Worm (Caenorhabditis elegans) whole organism, L2 larva: ENCODE measurements around the gene Y116A8C.37.

Experiments used
- C34F6.9 ChIP-seq: fragments of 150-350 bp; optimal IDR thresholded peaks from 2 replicates; lab custom pipeline; 2014; ENCODE audit warnings: missing biosample characterization, missing genetic modification characterization
- R02D3.7 ChIP-seq: fragments of 150-350 bp; optimal IDR thresholded peaks from 2 replicates; lab custom pipeline; 2014; ENCODE audit warnings: missing biosample characterization, missing genetic modification characterization
- Y55F3AM.14 ChIP-seq: fragments of 200-800 bp; sonication (Bioruptor generic); optimal IDR thresholded peaks from 2 replicates; lab custom pipeline; 2018; ENCODE audit warnings: mild to moderate bottlenecking, missing genetic modification characterization, missing compliant biosample characterization
- alr-1 ChIP-seq: fragments of 150-350 bp; optimal IDR thresholded peaks from 2 replicates; lab custom pipeline; 2014; ENCODE audit warnings: missing biosample characterization, missing genetic modification characterization
- aly-2 ChIP-seq: fragments of 150-350 bp; optimal IDR thresholded peaks from 2 replicates; lab custom pipeline; 2014; ENCODE audit warnings: missing biosample characterization, missing genetic modification characterization
- ama-1 ChIP-seq: fragments of 150-350 bp; optimal IDR thresholded peaks from 2 replicates; lab custom pipeline; 2018; ENCODE audit warnings: inconsistent platforms
- blmp-1 ChIP-seq: sonication (generic microtip); optimal IDR thresholded peaks from 2 replicates; lab custom pipeline; 2017; ENCODE audit warnings: missing genetic modification characterization, mild to moderate bottlenecking, missing compliant biosample characterization, antibody characterized with exemption, moderate library complexity; ENCODE audit not compliant: insufficient read depth
- ceh-82 ChIP-seq: fragments of 150-350 bp; optimal IDR thresholded peaks from 2 replicates; lab custom pipeline; 2014; ENCODE audit warnings: missing biosample characterization, missing genetic modification characterization
- elt-1 ChIP-seq: fragments of 150-350 bp; optimal IDR thresholded peaks from 2 replicates; lab custom pipeline; 2014; ENCODE audit warnings: missing biosample characterization, missing genetic modification characterization
- elt-3 ChIP-seq: sonication (generic microtip); optimal IDR thresholded peaks from 2 replicates; lab custom pipeline; 2017; ENCODE audit warnings: missing biosample characterization, missing genetic modification characterization
- gmeb-1 ChIP-seq: fragments of 150-350 bp; optimal IDR thresholded peaks from 2 replicates; lab custom pipeline; 2014; ENCODE audit warnings: missing biosample characterization, missing genetic modification characterization
- lin-11 ChIP-seq: fragments of 150-350 bp; sonication (generic microtip); optimal IDR thresholded peaks from 2 replicates; lab custom pipeline; 2014; ENCODE audit warnings: missing biosample characterization, missing genetic modification characterization, inconsistent platforms, mixed read lengths
- lin-13 ChIP-seq: fragments of 150-350 bp; optimal IDR thresholded peaks from 2 replicates; lab custom pipeline; 2014; ENCODE audit warnings: missing biosample characterization, missing genetic modification reagents, missing genetic modification characterization
- lsy-2 ChIP-seq, 2 experiments: fragments of 150-350 bp in 1 of 2; sonication (generic microtip) in 1 of 2; optimal IDR thresholded peaks; 2 replicates each; lab custom pipeline; 2014 to 2017; ENCODE audit warnings: missing biosample characterization in 2 of 2, missing genetic modification characterization in 2 of 2
- mab-5 ChIP-seq: fragments of 150-350 bp; optimal IDR thresholded peaks from 2 replicates; lab custom pipeline; 2014; ENCODE audit warnings: missing biosample characterization, missing genetic modification characterization
- mbf-1 ChIP-seq: sonication (generic microtip); optimal IDR thresholded peaks from 2 replicates; lab custom pipeline; 2017; ENCODE audit warnings: missing biosample characterization, missing genetic modification characterization
- mdl-1 ChIP-seq, 2 experiments: fragments of 150-350 bp in 1 of 2; sonication (generic microtip) in 1 of 2; optimal IDR thresholded peaks; 2 replicates each; lab custom pipeline; 2017; ENCODE audit warnings: missing biosample characterization in 2 of 2, missing genetic modification characterization in 2 of 2
- nhr-11 ChIP-seq: fragments of 150-350 bp; optimal IDR thresholded peaks from 2 replicates; lab custom pipeline; 2014; ENCODE audit warnings: missing biosample characterization, missing genetic modification characterization
- nhr-129 ChIP-seq: fragments of 150-350 bp; optimal IDR thresholded peaks from 2 replicates; lab custom pipeline; 2014; ENCODE audit warnings: missing biosample characterization, missing genetic modification characterization
- nhr-21 ChIP-seq: fragments of 150-350 bp; optimal IDR thresholded peaks from 2 replicates; lab custom pipeline; 2014; ENCODE audit warnings: missing biosample characterization, missing genetic modification characterization
- nhr-25 ChIP-seq: fragments of 150-350 bp; sonication (generic microtip); optimal IDR thresholded peaks from 3 replicates; lab custom pipeline; 2014; ENCODE audit warnings: missing biosample characterization, missing genetic modification characterization
- nhr-6 ChIP-seq: fragments of 150-350 bp; optimal IDR thresholded peaks from 2 replicates; lab custom pipeline; 2014; ENCODE audit warnings: missing biosample characterization, missing genetic modification characterization
- nhr-77 ChIP-seq: fragments of 150-350 bp; optimal IDR thresholded peaks from 2 replicates; lab custom pipeline; 2014; ENCODE audit warnings: missing biosample characterization, missing genetic modification characterization
- peb-1 ChIP-seq: fragments of 150-350 bp; optimal IDR thresholded peaks from 2 replicates; lab custom pipeline; 2014; ENCODE audit warnings: missing biosample characterization, missing genetic modification characterization
- sem-4 ChIP-seq: fragments of 150-350 bp; optimal IDR thresholded peaks from 2 replicates; lab custom pipeline; 2014; ENCODE audit warnings: missing biosample characterization, missing genetic modification reagents, missing genetic modification characterization
- skn-1 ChIP-seq: sonication (generic microtip); optimal IDR thresholded peaks from 2 replicates; lab custom pipeline; 2017; ENCODE audit warnings: missing biosample characterization, missing genetic modification characterization
- sma-3 ChIP-seq: sonication (generic microtip); optimal IDR thresholded peaks from 2 replicates; lab custom pipeline; 2016; ENCODE audit warnings: missing genetic modification reagents, missing genetic modification characterization, missing compliant biosample characterization
- snpc-4 ChIP-seq: fragments of 150-350 bp; optimal IDR thresholded peaks from 2 replicates; lab custom pipeline; 2014; ENCODE audit warnings: missing biosample characterization, missing genetic modification characterization
- unc-39 ChIP-seq: fragments of 150-350 bp; optimal IDR thresholded peaks from 2 replicates; lab custom pipeline; 2014; ENCODE audit warnings: missing biosample characterization, missing genetic modification characterization
- unc-62 ChIP-seq: fragments of 150-350 bp; optimal IDR thresholded peaks from 2 replicates; lab custom pipeline; 2014; ENCODE audit warnings: missing biosample characterization, missing genetic modification reagents, missing genetic modification characterization
- zag-1 ChIP-seq: fragments of 150-350 bp; optimal IDR thresholded peaks from 2 replicates; lab custom pipeline; 2014; ENCODE audit warnings: missing biosample characterization, missing genetic modification characterization
- ztf-1 ChIP-seq: fragments of 200-800 bp; sonication (Bioruptor generic); conservative IDR thresholded peaks from 2 replicates; pipeline ENCODE4 v1.3.6; 2022; ENCODE audit warnings: missing genetic modification characterization, missing compliant biosample characterization
- ztf-4 ChIP-seq: fragments of 150-350 bp; optimal IDR thresholded peaks from 2 replicates; lab custom pipeline; 2014; ENCODE audit warnings: missing biosample characterization, missing genetic modification characterization

The Y116A8C.37 gene

ce11 chrIV:17104157-17104872, 26.6 kb downstream of the Y116A8C.37 start:
- TF ChIP-seq ztf-1 (GFP tag; lab: Robert Waterston, UW), result no peak
- TF ChIP-seq gmeb-1, result no peak
- no peak for TF ChIP-seq snpc-4
- TF ChIP-seq ztf-4 (tag; lab: Kevin White, UChicago), result no peak
- TF ChIP-seq nhr-6 (tag; lab: Kevin White, UChicago), result no peak
- no peak for TF ChIP-seq elt-1
- TF ChIP-seq unc-39 (tag; lab: Kevin White, UChicago), result no peak
- TF ChIP-seq zag-1 (tag; lab: Kevin White, UChicago), result no peak
- TF ChIP-seq sem-4 (tag; lab: Kevin White, UChicago), result no peak
- TF ChIP-seq alr-1, result no peak
- no peak for TF ChIP-seq unc-62 (GFP tag; lab: Kevin White, UChicago)
- TF ChIP-seq R02D3.7 (tag; lab: Kevin White, UChicago), result no peak
- TF ChIP-seq sma-3 (GFP tag; lab: Kevin White, UChicago), result no peak

- TF ChIP-seq unc-39 (tag; lab: Kevin White, UChicago), result no peak
- no peak for TF ChIP-seq sem-4 (tag; lab: Kevin White, UChicago)
- no peak for TF ChIP-seq ama-1
- no peak for TF ChIP-seq sma-3 (GFP tag; lab: Kevin White, UChicago)
- no peak for TF ChIP-seq mab-5 (tag; lab: Kevin White, UChicago)
- no peak for TF ChIP-seq lin-13
- no peak for TF ChIP-seq C34F6.9 (tag; lab: Kevin White, UChicago)
- no peak for TF ChIP-seq gmeb-1
- TF ChIP-seq mdl-1 (tag; optimal IDR thresholded peaks at IDR 0.05; lab: Kevin White, UChicago), result no peak
- TF ChIP-seq skn-1 (tag; lab: Kevin White, UChicago), result no peak
- TF ChIP-seq ztf-4 (tag; lab: Kevin White, UChicago), result no peak
- TF ChIP-seq mbf-1, result no peak
- no peak for TF ChIP-seq elt-1
- no peak for TF ChIP-seq zag-1 (tag; lab: Kevin White, UChicago)
These were observed 27.3 kb downstream of the Y116A8C.37 start, which contains the start of gene Y116A8C.30 for ce11 chrIV:17103615-17104014. TSS of gene Y116A8C.30 (minus strand) at chrIV:17103715.

- no peak for TF ChIP-seq nhr-6 (tag; lab: Kevin White, UChicago)
- no peak for TF ChIP-seq lin-13
These were observed 27.8 kb downstream of the Y116A8C.37 start for ce11 chrIV:17103116-17103515.

ce11 chrIV:17100628-17101338, 30.2 kb downstream of the Y116A8C.37 start:
- TF ChIP-seq aly-2 (tag; lab: Kevin White, UChicago) (no peak), nhr-129 (peak; percentile 44), sma-3 (GFP tag; lab: Kevin White, UChicago) (no peak), lsy-2 (tag; optimal IDR thresholded peaks at IDR 0.05; lab: Kevin White, UChicago) (peak in 1 of 2 experiments; percentile 6)
- TF ChIP-seq, all 48 proteins: peak for 2

ce11 chrIV:17100148-17100547, 30.8 kb downstream of the Y116A8C.37 start, which contains the start of gene bca-2:
TSS of gene bca-2 (minus strand) at chrIV:17100248.
- TF ChIP-seq ceh-82 (tag; lab: Kevin White, UChicago), result no peak
- no peak for TF ChIP-seq sma-3 (GFP tag; lab: Kevin White, UChicago)
- no peak for TF ChIP-seq elt-3 (tag; lab: Kevin White, UChicago)
- TF ChIP-seq mbf-1, result no peak
- no peak for TF ChIP-seq peb-1 (tag; lab: Kevin White, UChicago)
- no peak for TF ChIP-seq lin-11 (tag; lab: Kevin White, UChicago)
- TF ChIP-seq skn-1 (tag; lab: Kevin White, UChicago), result no peak
- TF ChIP-seq aly-2 (tag; lab: Kevin White, UChicago), result no peak
- no peak for TF ChIP-seq R02D3.7 (tag; lab: Kevin White, UChicago)
- TF ChIP-seq nhr-25, result no peak

- TF ChIP-seq skn-1 (tag; lab: Kevin White, UChicago) (no peak), elt-1 (no peak), ama-1 (no peak), nhr-11 (no peak), lsy-2 (tag; optimal IDR thresholded peaks at IDR 0.05; lab: Kevin White, UChicago) (no peak), mab-5 (tag; lab: Kevin White, UChicago) (no peak), nhr-77 (no peak), nhr-21 (tag; lab: Kevin White, UChicago) (no peak), gmeb-1 (no peak), blmp-1 (tag; lab: Kevin White, UChicago) (no peak), unc-39 (tag; lab: Kevin White, UChicago) (no peak), ztf-1 (GFP tag; lab: Robert Waterston, UW) (no peak), C34F6.9 (tag; lab: Kevin White, UChicago) (no peak), Y55F3AM.14 (GFP tag; lab: Kevin White, UChicago) (no peak)
These were observed 31.8 kb downstream of the Y116A8C.37 start for ce11 chrIV:17099113-17099512.
